Worm (Caenorhabditis elegans): Measurements from ENCODE around the gene srj-24.

- TF ChIP-seq nhr-237 (tag; optimal IDR thresholded peaks at IDR 0.05), result no peak
- TF ChIP-seq nhr-77 (tag; optimal IDR thresholded peaks at IDR 0.05), result no peak
- no peak for TF ChIP-seq ztf-11 (tag; optimal IDR thresholded peaks at IDR 0.05)
These were observed 14.2 kb downstream of the srj-24 start for ce11 chrV:724470-724890.

Data from whole organism, L3 larva.